Worm (Caenorhabditis elegans) whole organism, L2 larva: ENCODE measurements around the gene mip-2.

ENCODE experiments used
- aly-2 ChIP-seq: fragments of 150-350 bp; optimal IDR thresholded peaks from 2 replicates; lab custom pipeline; 2014; ENCODE audit warnings: missing biosample characterization, missing genetic modification characterization
- ama-1 ChIP-seq: fragments of 150-350 bp; optimal IDR thresholded peaks from 2 replicates; lab custom pipeline; 2018; ENCODE audit warnings: inconsistent platforms
- crh-2 ChIP-seq: sonication (generic microtip); optimal IDR thresholded peaks from 2 replicates; lab custom pipeline; 2017; ENCODE audit warnings: missing biosample characterization, missing genetic modification characterization
- elt-3 ChIP-seq: sonication (generic microtip); optimal IDR thresholded peaks from 2 replicates; lab custom pipeline; 2017; ENCODE audit warnings: missing biosample characterization, missing genetic modification characterization
- lin-13 ChIP-seq: fragments of 150-350 bp; optimal IDR thresholded peaks from 2 replicates; lab custom pipeline; 2014; ENCODE audit warnings: missing biosample characterization, missing genetic modification reagents, missing genetic modification characterization
- nhr-129 ChIP-seq: fragments of 150-350 bp; optimal IDR thresholded peaks from 2 replicates; lab custom pipeline; 2014; ENCODE audit warnings: missing biosample characterization, missing genetic modification characterization
- nhr-25 ChIP-seq: fragments of 150-350 bp; sonication (generic microtip); optimal IDR thresholded peaks from 3 replicates; lab custom pipeline; 2014; ENCODE audit warnings: missing biosample characterization, missing genetic modification characterization
- skn-1 ChIP-seq: sonication (generic microtip); optimal IDR thresholded peaks from 2 replicates; lab custom pipeline; 2017; ENCODE audit warnings: missing biosample characterization, missing genetic modification characterization
- sma-3 ChIP-seq: sonication (generic microtip); optimal IDR thresholded peaks from 2 replicates; lab custom pipeline; 2016; ENCODE audit warnings: missing genetic modification reagents, missing genetic modification characterization, missing compliant biosample characterization
- snpc-4 ChIP-seq: fragments of 150-350 bp; optimal IDR thresholded peaks from 2 replicates; lab custom pipeline; 2014; ENCODE audit warnings: missing biosample characterization, missing genetic modification characterization
- unc-62 ChIP-seq: fragments of 150-350 bp; optimal IDR thresholded peaks from 2 replicates; lab custom pipeline; 2014; ENCODE audit warnings: missing biosample characterization, missing genetic modification reagents, missing genetic modification characterization
- zag-1 ChIP-seq: fragments of 150-350 bp; optimal IDR thresholded peaks from 2 replicates; lab custom pipeline; 2014; ENCODE audit warnings: missing biosample characterization, missing genetic modification characterization
- ztf-11 ChIP-seq: sonication (generic microtip); optimal IDR thresholded peaks from 2 replicates; lab custom pipeline; 2017; ENCODE audit warnings: missing biosample characterization, missing genetic modification characterization
- ztf-4 ChIP-seq: fragments of 150-350 bp; optimal IDR thresholded peaks from 2 replicates; lab custom pipeline; 2014; ENCODE audit warnings: missing biosample characterization, missing genetic modification characterization

- TF ChIP-seq elt-3: no peak
- TF ChIP-seq zag-1 (tag; lab: Kevin White, UChicago): no peak
- TF ChIP-seq ama-1 (lab: Kevin White, UChicago): no peak
- no peak for TF ChIP-seq snpc-4 (tag; lab: Kevin White, UChicago)
- no peak for TF ChIP-seq crh-2
- TF ChIP-seq ztf-11 (tag; lab: Kevin White, UChicago): no peak
- no peak for TF ChIP-seq ztf-4
- TF ChIP-seq nhr-25: peak; percentile 91
- TF ChIP-seq unc-62 (GFP tag; lab: Kevin White, UChicago): no peak
- no peak for TF ChIP-seq lin-13
- TF ChIP-seq skn-1 (tag; lab: Kevin White, UChicago): no peak
- TF ChIP-seq sma-3 (GFP tag; lab: Kevin White, UChicago): no peak
- peak; percentile 74 for TF ChIP-seq nhr-129 (tag; lab: Kevin White, UChicago)
- TF ChIP-seq aly-2: no peak
Measured at ce11 chrV:13703960-13704359, 32.2 kb upstream of the mip-2 start, which contains the start of gene T01D3.3.
